Worm (Caenorhabditis elegans) whole organism, L4 larva: ENCODE measurements around the gene nlp-51.

Experiments
- ama-1 ChIP-seq: fragments of 150-350 bp; optimal IDR thresholded peaks from 2 replicates; lab custom pipeline; 2014; ENCODE audit warnings: inconsistent platforms, mixed read lengths
- lin-1 ChIP-seq: fragments of 200-800 bp; sonication (Bioruptor generic); IDR thresholded peaks from 2 replicates; pipeline ENCODE4 v1.3.6; 2022; ENCODE audit warnings: missing genetic modification reagents, missing genetic modification characterization, missing compliant biosample characterization
- lin-39 ChIP-seq: fragments of 150-350 bp; optimal IDR thresholded peaks from 2 replicates; lab custom pipeline; 2014; ENCODE audit warnings: missing biosample characterization, missing genetic modification reagents, missing genetic modification characterization
- zip-2 ChIP-seq: fragments of 150-350 bp; optimal IDR thresholded peaks from 2 replicates; lab custom pipeline; 2014; ENCODE audit warnings: missing biosample characterization, missing genetic modification characterization

DNA sequence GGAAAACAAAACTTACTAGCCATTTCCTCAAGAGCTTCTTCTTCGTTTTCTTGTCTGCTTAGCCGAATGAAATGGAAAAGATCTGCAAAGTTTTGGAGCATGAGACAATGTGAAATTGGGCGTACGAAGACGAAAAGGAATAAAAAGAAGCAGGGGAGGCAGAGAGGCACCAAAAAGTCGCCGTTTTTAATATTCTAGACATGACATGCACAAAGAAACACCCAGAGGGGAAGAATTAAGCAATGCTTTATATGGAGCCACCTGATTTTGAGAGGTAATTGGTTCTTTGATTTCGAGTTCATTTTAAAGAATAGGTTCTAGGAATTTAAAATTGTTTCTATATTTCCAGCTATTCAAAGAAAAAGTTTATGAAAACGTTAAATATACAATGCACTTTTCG is 5.3 kb downstream of the nlp-51 start, which contains the start of gene T24F1.4:
- no peak for TF ChIP-seq lin-1 (GFP tag; lab: Robert Waterston, UW)
- TF ChIP-seq ama-1 (lab: Kevin White, UChicago): no peak
- no peak for TF ChIP-seq zip-2 (tag; lab: Kevin White, UChicago)
- TF ChIP-seq lin-39 (tag; lab: Kevin White, UChicago): no peak
